Fruit fly (Drosophila melanogaster) whole organism: ENCODE data around the gene CG12035.

Experiments
- pan ChIP-seq: fragments of >200 bp; optimal IDR thresholded peaks from 2 replicates; lab custom pipeline; 2017
- psq ChIP-seq: fragments of >200 bp; optimal IDR thresholded peaks from 2 replicates; lab custom pipeline; 2017
- usp ChIP-seq: fragments of >200 bp; optimal IDR thresholded peaks from 2 replicates; lab custom pipeline; 2017; ENCODE audit warnings: missing biosample characterization, missing genetic modification characterization, mixed read lengths

DNA sequence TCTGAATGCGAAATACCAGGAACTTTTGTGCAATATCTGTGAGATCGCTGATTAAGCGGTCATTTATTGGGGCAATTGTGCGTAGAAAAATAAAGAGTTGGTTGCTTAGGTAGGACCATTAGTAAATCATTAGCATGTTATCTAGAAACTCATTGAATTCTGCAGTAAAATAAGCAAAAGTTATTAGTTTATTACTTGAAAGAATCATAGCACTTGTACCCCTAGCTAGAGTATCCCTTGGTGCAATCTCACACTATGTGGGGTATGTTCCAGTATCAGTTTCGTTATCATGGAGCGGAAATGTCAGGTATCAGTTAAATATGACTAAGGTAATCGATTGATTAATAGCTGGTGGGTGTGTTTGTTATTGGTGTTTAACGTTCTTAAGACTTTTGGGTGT is 21.2 kb downstream of the CG12035 start:
- no peak for TF ChIP-seq usp (GFP tag; lab: Kevin White, UChicago)
- no peak for TF ChIP-seq psq (lab: Kevin White, UChicago)
- no peak for TF ChIP-seq pan (lab: Kevin White, UChicago)
